Fruit fly (Drosophila melanogaster) whole organism, embryonic: ENCODE data around the gene RpL8.

Source experiments
- Aef1 ChIP-seq: fragments of 200-800 bp; sonication (Bioruptor generic); IDR thresholded peaks from 3 replicates; pipeline ENCODE4 v1.3.6; 2022; ENCODE audit warnings: missing biosample characterization, missing genetic modification characterization
- B-H1 ChIP-seq: fragments of 200-800 bp; sonication (Bioruptor generic); IDR thresholded peaks from 3 replicates; pipeline ENCODE4 v1.3.6; 2022; ENCODE audit warnings: missing biosample characterization, missing genetic modification characterization
- Bgb ChIP-seq: fragments of 200-800 bp; sonication (Bioruptor generic); IDR thresholded peaks from 2 replicates; pipeline ENCODE4 v1.3.6; 2022; ENCODE audit warnings: missing biosample characterization, missing genetic modification characterization; ENCODE audit not compliant: partially characterized antibody
- BtbVII ChIP-seq: fragments of 200-800 bp; sonication (Bioruptor generic); optimal IDR thresholded peaks from 3 replicates; lab custom pipeline; 2017; ENCODE audit warnings: missing biosample characterization, mild to moderate bottlenecking, missing genetic modification characterization
- CG10209 ChIP-seq: fragments of 200-800 bp; sonication (Bioruptor generic); optimal IDR thresholded peaks from 3 replicates; lab custom pipeline; 2017; ENCODE audit warnings: missing biosample characterization, mild to moderate bottlenecking, missing genetic modification characterization, missing genetic modification reagents
- CG12155 ChIP-seq: fragments of 200-800 bp; sonication (Bioruptor generic); optimal IDR thresholded peaks from 3 replicates; lab custom pipeline; 2016; ENCODE audit warnings: missing biosample characterization, missing genetic modification characterization
- CG12391 ChIP-seq: fragments of 200-800 bp; sonication (Bioruptor generic); optimal IDR thresholded peaks from 3 replicates; lab custom pipeline; 2018; ENCODE audit warnings: missing biosample characterization, mild to moderate bottlenecking, missing genetic modification characterization, moderate library complexity
- CG13287 ChIP-seq: fragments of 200-800 bp; sonication (Bioruptor generic); IDR thresholded peaks from 2 replicates; pipeline ENCODE4 v1.3.6; 2022; ENCODE audit warnings: missing biosample characterization, missing genetic modification characterization; ENCODE audit not compliant: partially characterized antibody
- CG14710 ChIP-seq: fragments of 200-800 bp; sonication (Bioruptor generic); optimal IDR thresholded peaks from 3 replicates; lab custom pipeline; 2019; ENCODE audit warnings: missing biosample characterization, mild to moderate bottlenecking, missing genetic modification characterization, moderate library complexity
- CG17186 ChIP-seq: fragments of 200-800 bp; sonication (Bioruptor generic); optimal IDR thresholded peaks from 3 replicates; lab custom pipeline; 2017; ENCODE audit warnings: missing biosample characterization, missing genetic modification reagents, missing genetic modification characterization
- CG30020 ChIP-seq: fragments of 200-800 bp; optimal IDR thresholded peaks from 2 replicates; lab custom pipeline; 2019; ENCODE audit warnings: missing biosample characterization, mild to moderate bottlenecking, missing genetic modification characterization, moderate library complexity
- CG33213 ChIP-seq: fragments of 200-800 bp; sonication (Bioruptor generic); optimal IDR thresholded peaks from 3 replicates; lab custom pipeline; 2016; ENCODE audit warnings: missing biosample characterization, missing genetic modification characterization
- CG34224 ChIP-seq: fragments of 200-800 bp; sonication (Bioruptor generic); IDR thresholded peaks from 3 replicates; pipeline ENCODE4 v1.3.6; 2022; ENCODE audit warnings: missing biosample characterization, missing genetic modification characterization; ENCODE audit not compliant: partially characterized antibody
- CG34422 ChIP-seq: fragments of 200-800 bp; sonication (Bioruptor generic); IDR thresholded peaks from 3 replicates; pipeline ENCODE4 v1.3.6; 2022; ENCODE audit warnings: missing biosample characterization, missing genetic modification characterization
- CG4404 ChIP-seq: fragments of 200-800 bp; sonication (Bioruptor generic); IDR thresholded peaks from 2 replicates; pipeline ENCODE4 v1.3.6; 2022; ENCODE audit warnings: missing biosample characterization, missing genetic modification characterization
- CG6765 ChIP-seq: fragments of 200-800 bp; sonication (Bioruptor generic); optimal IDR thresholded peaks from 3 replicates; lab custom pipeline; 2017; ENCODE audit warnings: missing biosample characterization, mild to moderate bottlenecking, missing genetic modification characterization
- CG7963 ChIP-seq: fragments of 200-800 bp; sonication (Bioruptor generic); IDR thresholded peaks from 3 replicates; pipeline ENCODE4 v1.3.6; 2022; ENCODE audit warnings: missing biosample characterization, missing genetic modification characterization; ENCODE audit not compliant: partially characterized antibody
- CG9876 ChIP-seq: fragments of 200-800 bp; sonication (Bioruptor generic); optimal IDR thresholded peaks from 2 replicates; lab custom pipeline; 2016; ENCODE audit warnings: missing biosample characterization, missing genetic modification characterization
- CHES-1-like ChIP-seq: fragments of 200-800 bp; sonication (Bioruptor generic); optimal IDR thresholded peaks from 2 replicates; lab custom pipeline; 2016; ENCODE audit warnings: missing biosample characterization, missing genetic modification characterization
- CoRest ChIP-seq: fragments of 200-800 bp; sonication (Bioruptor generic); optimal IDR thresholded peaks from 3 replicates; lab custom pipeline; 2018; ENCODE audit warnings: missing biosample characterization, mild to moderate bottlenecking, missing genetic modification characterization, moderate library complexity
- Deaf1 ChIP-seq: fragments of 200-800 bp; optimal IDR thresholded peaks from 3 replicates; lab custom pipeline; 2019; ENCODE audit warnings: missing biosample characterization, mild to moderate bottlenecking, missing genetic modification characterization, moderate library complexity
- Dref ChIP-seq: fragments of 200-800 bp; sonication (Bioruptor generic); IDR thresholded peaks from 2 replicates; pipeline ENCODE4 v1.3.6; 2022; ENCODE audit warnings: missing biosample characterization, missing genetic modification characterization
- Ets65A ChIP-seq: fragments of 200-800 bp; sonication (Bioruptor generic); peaks from one replicate; lab custom pipeline; 2016; ENCODE audit warnings: missing biosample characterization, missing genetic modification characterization
- Gug ChIP-seq: fragments of 200-800 bp; sonication (Bioruptor generic); IDR thresholded peaks from 4 replicates; pipeline ENCODE4 v1.3.6; 2022; ENCODE audit warnings: missing biosample characterization, missing genetic modification characterization
- HLH4C ChIP-seq: fragments of 200-800 bp; sonication (Bioruptor generic); IDR thresholded peaks from 3 replicates; pipeline ENCODE4 v1.3.6; 2022; ENCODE audit warnings: missing biosample characterization, missing genetic modification characterization; ENCODE audit not compliant: partially characterized antibody
- Hey ChIP-seq: fragments of 200-800 bp; sonication (Bioruptor generic); optimal IDR thresholded peaks from 3 replicates; lab custom pipeline; 2018; ENCODE audit warnings: missing biosample characterization, mild to moderate bottlenecking, missing genetic modification characterization
- Neu2 ChIP-seq: fragments of 200-800 bp; sonication (Bioruptor generic); optimal IDR thresholded peaks from 3 replicates; lab custom pipeline; 2016; ENCODE audit warnings: missing biosample characterization, missing genetic modification characterization, borderline replicate concordance
- Oli ChIP-seq: fragments of 200-800 bp; sonication (Bioruptor generic); optimal IDR thresholded peaks from 2 replicates; lab custom pipeline; 2018; ENCODE audit warnings: missing biosample characterization, mild to moderate bottlenecking, missing genetic modification characterization, moderate library complexity
- Sox102F ChIP-seq: fragments of 200-800 bp; sonication (Bioruptor generic); optimal IDR thresholded peaks from 2 replicates; lab custom pipeline; 2018; ENCODE audit warnings: missing biosample characterization, mild to moderate bottlenecking, missing genetic modification characterization, moderate library complexity
- Xrp1 ChIP-seq: fragments of 200-800 bp; sonication (Bioruptor generic); IDR thresholded peaks from 2 replicates; pipeline ENCODE4 v1.3.6; 2022; ENCODE audit warnings: missing biosample characterization, missing genetic modification characterization
- aop ChIP-seq: fragments of 200-800 bp; sonication (Bioruptor generic); IDR thresholded peaks from 2 replicates; pipeline ENCODE4 v1.3.6; 2022; ENCODE audit warnings: missing biosample characterization, missing genetic modification characterization
- ase ChIP-seq: fragments of 200-800 bp; sonication (Bioruptor generic); IDR thresholded peaks from 3 replicates; pipeline ENCODE4 v1.3.6; 2022; ENCODE audit warnings: missing biosample characterization, missing genetic modification characterization
- cg ChIP-seq: fragments of 200-800 bp; sonication (Bioruptor generic); optimal IDR thresholded peaks from 3 replicates; lab custom pipeline; 2019; ENCODE audit warnings: missing biosample characterization, mild to moderate bottlenecking, missing genetic modification characterization, moderate library complexity
- crc ChIP-seq: fragments of 200-800 bp; sonication (Bioruptor generic); optimal IDR thresholded peaks from 2 replicates; lab custom pipeline; 2016; ENCODE audit warnings: missing biosample characterization, missing genetic modification characterization
- cwo ChIP-seq: fragments of 200-800 bp; sonication (Bioruptor generic); optimal IDR thresholded peaks from 3 replicates; lab custom pipeline; 2017; ENCODE audit warnings: missing biosample characterization, missing genetic modification characterization, mild to moderate bottlenecking, moderate library complexity, missing genetic modification reagents
- dmrt99B ChIP-seq: fragments of 200-800 bp; sonication (Bioruptor generic); optimal IDR thresholded peaks from 2 replicates; lab custom pipeline; 2018; ENCODE audit warnings: missing biosample characterization, mild to moderate bottlenecking, missing genetic modification characterization, moderate library complexity
- ewg ChIP-seq: fragments of 200-800 bp; sonication (Bioruptor generic); optimal IDR thresholded peaks from 3 replicates; lab custom pipeline; 2017; ENCODE audit warnings: mild to moderate bottlenecking, missing biosample characterization, missing genetic modification reagents, missing genetic modification characterization
- gt ChIP-seq: fragments of 200-800 bp; sonication (Bioruptor generic); IDR thresholded peaks from 2 replicates; pipeline ENCODE4 v1.3.6; 2022; ENCODE audit warnings: missing biosample characterization, missing genetic modification characterization
- insv ChIP-seq, 2 experiments: fragments of 200-800 bp; sonication (Bioruptor generic); optimal IDR thresholded peaks; 3 replicates each; lab custom pipeline; 2016 to 2018; ENCODE audit warnings: missing biosample characterization in 2 of 2, missing genetic modification characterization in 2 of 2
- nom ChIP-seq: fragments of 200-800 bp; sonication (Bioruptor generic); optimal IDR thresholded peaks from 2 replicates; lab custom pipeline; 2017; ENCODE audit warnings: missing biosample characterization, missing genetic modification characterization, mild to moderate bottlenecking, moderate library complexity, missing genetic modification reagents
- sens ChIP-seq: fragments of 200-800 bp; sonication (Bioruptor generic); peaks from one replicate; lab custom pipeline; 2016; ENCODE audit warnings: missing biosample characterization, missing genetic modification characterization
- slbo ChIP-seq: fragments of 200-800 bp; sonication (Bioruptor generic); IDR thresholded peaks from 2 replicates; pipeline ENCODE4 v1.3.6; 2022; ENCODE audit warnings: missing biosample characterization, missing genetic modification characterization
- sob ChIP-seq: fragments of 200-800 bp; sonication (Bioruptor generic); IDR thresholded peaks from 2 replicates; pipeline ENCODE4 v1.3.6; 2022; ENCODE audit warnings: missing biosample characterization, missing genetic modification characterization
- tio ChIP-seq: fragments of 200-800 bp; sonication (Bioruptor generic); optimal IDR thresholded peaks from 2 replicates; lab custom pipeline; 2017; ENCODE audit warnings: missing biosample characterization, missing genetic modification characterization, inconsistent platforms

The RpL8 gene

dm6 chr3L:2634929-2635799 lies 47.9 kb downstream of the RpL8 start (continued):
- TF ChIP-seq ewg (peak; percentile 90), CG6765 (GFP tag; lab: Kevin White, UChicago) (peak; percentile 96), Neu2 (GFP tag; lab: Kevin White, UChicago) (peak; percentile 32), CG33213 (GFP tag; lab: Kevin White, UChicago) (peak; percentile 88), Hey (tag; lab: Kevin White, UChicago) (peak; percentile 87), crc (GFP tag; lab: Kevin White, UChicago) (peak; percentile 67), CG9876 (GFP tag; lab: Kevin White, UChicago) (peak; percentile 41), CG4404 (GFP tag; lab: Robert Waterston, UW) (no peak), CG7963 (GFP tag; lab: Robert Waterston, UW) (peak; percentile 84), cwo (GFP tag; lab: Kevin White, UChicago) (peak; percentile 48), CHES-1-like (GFP tag; lab: Kevin White, UChicago) (peak; percentile 86), aop (GFP tag; lab: Robert Waterston, UW) (no peak), Dref (GFP tag; lab: Robert Waterston, UW) (peak; percentile 95), tio (no peak), Gug (GFP tag; lab: Robert Waterston, UW) (0 out of 4 replicates have a peak, but pooled peaks have one; percentile 33), CG13287 (GFP tag; lab: Robert Waterston, UW) (peak; percentile 81), CG30020 (tag; lab: Kevin White, UChicago) (peak; percentile 61), insv (GFP tag; optimal IDR thresholded peaks at IDR 0.05; lab: Kevin White, UChicago) (peak in 1 of 2 experiments; percentile 84)
- TF ChIP-seq, all 482 proteins: peak for 425

dm6 chr3L:2636023-2636968 lies 49.0 kb downstream of the RpL8 start:
- peak; percentile 13; the same call in 1 of the 3 replicates for TF ChIP-seq B-H1 (GFP tag; lab: Robert Waterston, UW)
- TF ChIP-seq HLH4C (GFP tag; lab: Robert Waterston, UW), result no peak
- 0 out of 2 replicates have a peak, but pooled peaks have one; percentile 21 for TF ChIP-seq Bgb (GFP tag; lab: Robert Waterston, UW)
- peak; percentile 45 for TF ChIP-seq sens (GFP tag; lab: Kevin White, UChicago)
- TF ChIP-seq sob (GFP tag; lab: Robert Waterston, UW), result 0 out of 2 replicates have a peak, but pooled peaks have one; percentile 5
- no peak for TF ChIP-seq CG12155
- TF ChIP-seq CG17186 (GFP tag; lab: Kevin White, UChicago), result no peak
- no peak for TF ChIP-seq CG14710 (tag; lab: Kevin White, UChicago)
- no peak for TF ChIP-seq CoRest
- TF ChIP-seq Deaf1 (tag; lab: Kevin White, UChicago), result peak; percentile 63
- TF ChIP-seq Ets65A (GFP tag; lab: Kevin White, UChicago), result peak; percentile 53
- peak; percentile 26; the same call in 1 of the 2 replicates for TF ChIP-seq slbo (GFP tag; lab: Robert Waterston, UW)
- peak; percentile 29; the same call in 1 of the 3 replicates for TF ChIP-seq ase
- TF ChIP-seq Oli (tag; lab: Kevin White, UChicago), result peak; percentile 27
- no peak for TF ChIP-seq gt (GFP tag; lab: Robert Waterston, UW)
- peak; percentile 4 for TF ChIP-seq CG10209 (GFP tag; lab: Kevin White, UChicago)
- TF ChIP-seq Xrp1 (GFP tag; lab: Robert Waterston, UW), result peak; percentile 47; the same call in 1 of the 2 replicates
- TF ChIP-seq Sox102F (GFP tag; lab: Kevin White, UChicago), result peak; percentile 51
- no peak for TF ChIP-seq dmrt99B (tag; lab: Kevin White, UChicago)
- TF ChIP-seq cg (GFP tag; lab: Kevin White, UChicago), result peak; percentile 86
- peak; percentile 51; the same call in 2 of the 3 replicates for TF ChIP-seq Aef1 (GFP tag; lab: Robert Waterston, UW)
- peak; percentile 6 for TF ChIP-seq nom (GFP tag; lab: Kevin White, UChicago)
- TF ChIP-seq CG34224, result peak; percentile 12; the same call in 1 of the 3 replicates
- TF ChIP-seq CG34422 (GFP tag; lab: Robert Waterston, UW), result peak; percentile 52; the same call in 1 of the 3 replicates
- TF ChIP-seq CG12391 (tag; lab: Kevin White, UChicago), result peak; percentile 5
- TF ChIP-seq BtbVII (GFP tag; lab: Kevin White, UChicago), result peak; percentile 16
